Worm (Caenorhabditis elegans) whole organism, young adult: ENCODE measurements around the gene C50D2.2.

ENCODE experiments used
- C06A6.2 ChIP-seq: fragments of 200-800 bp; sonication (Bioruptor generic); conservative IDR thresholded peaks from 2 replicates; pipeline ENCODE4 v1.3.6; 2022; ENCODE audit warnings: missing genetic modification characterization, missing compliant biosample characterization
- D2030.7 ChIP-seq: fragments of 200-800 bp; sonication (Bioruptor generic); IDR thresholded peaks from 2 replicates; pipeline ENCODE4 v1.3.6; 2022; ENCODE audit warnings: missing genetic modification reagents, missing genetic modification characterization, missing compliant biosample characterization
- F33H1.4 ChIP-seq: fragments of 200-800 bp; sonication (Bioruptor generic); IDR thresholded peaks from 2 replicates; pipeline ENCODE4 v1.3.6; 2022; ENCODE audit warnings: missing genetic modification reagents, missing genetic modification characterization, missing compliant biosample characterization
- aptf-3 ChIP-seq: fragments of 200-800 bp; sonication (Bioruptor generic); IDR thresholded peaks from 2 replicates; pipeline ENCODE4 v1.3.6; 2022; ENCODE audit warnings: missing genetic modification characterization, missing compliant biosample characterization
- attf-3 ChIP-seq: fragments of 200-800 bp; sonication (Bioruptor generic); conservative IDR thresholded peaks from 2 replicates; pipeline ENCODE4 v1.3.6; 2022; ENCODE audit warnings: missing genetic modification reagents, missing genetic modification characterization, missing compliant biosample characterization
- attf-5 ChIP-seq: fragments of 200-800 bp; sonication (Bioruptor generic); optimal IDR thresholded peaks from 2 replicates; lab custom pipeline; 2018; ENCODE audit warnings: mild to moderate bottlenecking, missing genetic modification characterization, missing compliant biosample characterization
- bed-1 ChIP-seq: fragments of 200-800 bp; sonication (Bioruptor generic); IDR thresholded peaks from 2 replicates; pipeline ENCODE4 v1.3.6; 2022; ENCODE audit warnings: missing genetic modification reagents, missing genetic modification characterization, missing compliant biosample characterization
- cebp-1 ChIP-seq, 2 experiments: fragments of 200-800 bp in 1 of 2; sonication (Bioruptor generic) in 1 of 2; sonication (generic microtip) in 1 of 2; IDR thresholded peaks in 1 of 2; optimal IDR thresholded peaks in 1 of 2; 2 replicates each; pipeline versions ENCODE4 v1.3.6 to Lab custom; 2017 to 2022; ENCODE audit warnings: missing compliant biosample characterization in 2 of 2, missing genetic modification characterization in 2 of 2, mild to moderate bottlenecking in 1 of 2, missing genetic modification reagents in 1 of 2, moderate library complexity in 1 of 2
- ceh-100 ChIP-seq: fragments of 200-800 bp; sonication (Bioruptor generic); IDR thresholded peaks from 2 replicates; pipeline ENCODE4 v1.3.6; 2022; ENCODE audit warnings: missing genetic modification reagents, missing genetic modification characterization, missing compliant biosample characterization
- ceh-27 ChIP-seq: fragments of 200-800 bp; sonication (Bioruptor generic); optimal IDR thresholded peaks from 2 replicates; lab custom pipeline; 2018; ENCODE audit warnings: mild to moderate bottlenecking, missing genetic modification characterization, moderate library complexity, missing compliant biosample characterization
- efl-1 ChIP-seq: fragments of 150-350 bp; optimal IDR thresholded peaks from 2 replicates; lab custom pipeline; 2014; ENCODE audit warnings: missing biosample characterization, missing genetic modification reagents, missing genetic modification characterization
- egrh-3 ChIP-seq: fragments of 200-800 bp; sonication (Bioruptor generic); IDR thresholded peaks from 2 replicates; pipeline ENCODE4 v1.3.6; 2022; ENCODE audit warnings: missing genetic modification reagents, missing genetic modification characterization, missing compliant biosample characterization
- hmg-1.2 ChIP-seq: fragments of 200-800 bp; sonication (Bioruptor generic); IDR thresholded peaks from 2 replicates; pipeline ENCODE4 v1.3.6; 2022; ENCODE audit warnings: missing genetic modification reagents, missing genetic modification characterization, missing compliant biosample characterization
- hmg-20 ChIP-seq: fragments of 200-800 bp; sonication (Bioruptor generic); IDR thresholded peaks from 2 replicates; pipeline ENCODE4 v1.3.6; 2022; ENCODE audit warnings: missing genetic modification reagents, missing genetic modification characterization, missing compliant biosample characterization
- let-526 ChIP-seq: fragments of 200-800 bp; sonication (Bioruptor generic); IDR thresholded peaks from 2 replicates; pipeline ENCODE4 v1.3.6; 2022; ENCODE audit warnings: missing genetic modification reagents, missing genetic modification characterization, missing compliant biosample characterization
- let-607 ChIP-seq, 2 experiments: fragments of 200-800 bp in 1 of 2; sonication (Bioruptor generic) in 1 of 2; sonication (generic microtip) in 1 of 2; optimal IDR thresholded peaks; 2 replicates each; lab custom pipeline; 2016 to 2018; ENCODE audit warnings: mild to moderate bottlenecking in 2 of 2, missing compliant biosample characterization in 2 of 2, missing genetic modification characterization in 2 of 2, moderate library complexity in 2 of 2, missing genotype in 1 of 2
- lin-40 ChIP-seq: sonication (generic microtip); optimal IDR thresholded peaks from 2 replicates; lab custom pipeline; 2016; ENCODE audit warnings: missing genetic modification characterization, mild to moderate bottlenecking, missing compliant biosample characterization, missing genotype, missing genetic modification reagents
- nhr-179 ChIP-seq: sonication (generic microtip); optimal IDR thresholded peaks from 2 replicates; lab custom pipeline; 2016; ENCODE audit warnings: mild to moderate bottlenecking, missing genetic modification characterization, missing compliant biosample characterization
- nhr-80 ChIP-seq: sonication (generic microtip); optimal IDR thresholded peaks from 2 replicates; lab custom pipeline; 2016; ENCODE audit warnings: missing genetic modification characterization, missing compliant biosample characterization
- rec-8 ChIP-seq, 2 experiments: sonication (generic microtip); optimal IDR thresholded peaks; 2 replicates each; lab custom pipeline; 2016; ENCODE audit warnings: mild to moderate bottlenecking in 2 of 2, missing genetic modification characterization in 2 of 2, missing genetic modification reagents in 2 of 2, missing genotype in 2 of 2, missing biosample characterization in 1 of 2, missing compliant biosample characterization in 1 of 2, moderate library complexity in 1 of 2
- snpc-3.4 ChIP-seq: sonication (generic microtip); optimal IDR thresholded peaks from 2 replicates; lab custom pipeline; 2017; ENCODE audit warnings: missing genetic modification characterization, mild to moderate bottlenecking, missing compliant biosample characterization, antibody characterized with exemption, moderate library complexity, missing genotype, missing genetic modification reagents

The C50D2.2 gene

DNA sequence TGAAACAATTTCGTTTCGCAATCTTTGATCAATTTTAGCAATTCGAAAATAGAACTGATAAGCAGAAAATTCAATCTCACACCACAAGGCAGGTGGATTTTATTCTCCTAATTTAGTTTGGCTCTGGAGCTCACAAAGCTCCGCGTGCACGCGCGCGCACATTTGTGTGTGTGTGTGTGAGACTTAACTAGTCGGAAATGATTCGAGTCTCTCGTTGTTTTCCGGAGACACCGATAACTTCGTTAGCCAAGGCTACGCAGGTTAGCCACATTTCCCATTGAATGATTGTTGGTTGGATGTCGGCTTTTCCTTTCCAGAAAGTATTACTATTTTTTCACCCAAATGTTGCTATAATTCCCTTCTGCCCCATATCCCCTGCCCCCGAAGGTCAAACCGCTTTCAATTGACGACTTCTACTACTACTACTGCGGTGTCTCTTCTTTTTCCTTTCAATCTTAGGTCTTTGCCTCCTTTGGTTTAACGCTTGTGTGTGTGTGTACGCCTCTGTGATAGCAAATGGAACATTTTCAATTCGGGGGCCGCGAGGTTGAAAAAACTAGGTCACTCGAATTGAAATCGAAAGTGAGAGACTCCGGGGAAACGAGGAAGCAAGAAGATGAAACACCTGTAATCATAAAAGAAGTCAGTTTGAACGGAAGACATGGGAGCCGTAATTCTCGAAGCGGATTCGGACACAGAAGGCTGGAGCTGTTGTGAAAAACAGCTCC is 49.2 kb downstream of the C50D2.2 start:
- TF ChIP-seq nhr-80 (tag; lab: Kevin White, UChicago) = peak; percentile 51
- TF ChIP-seq ceh-100 (GFP tag; lab: Robert Waterston, UW) = no peak
- TF ChIP-seq, all 124 proteins: peak for 1

DNA sequence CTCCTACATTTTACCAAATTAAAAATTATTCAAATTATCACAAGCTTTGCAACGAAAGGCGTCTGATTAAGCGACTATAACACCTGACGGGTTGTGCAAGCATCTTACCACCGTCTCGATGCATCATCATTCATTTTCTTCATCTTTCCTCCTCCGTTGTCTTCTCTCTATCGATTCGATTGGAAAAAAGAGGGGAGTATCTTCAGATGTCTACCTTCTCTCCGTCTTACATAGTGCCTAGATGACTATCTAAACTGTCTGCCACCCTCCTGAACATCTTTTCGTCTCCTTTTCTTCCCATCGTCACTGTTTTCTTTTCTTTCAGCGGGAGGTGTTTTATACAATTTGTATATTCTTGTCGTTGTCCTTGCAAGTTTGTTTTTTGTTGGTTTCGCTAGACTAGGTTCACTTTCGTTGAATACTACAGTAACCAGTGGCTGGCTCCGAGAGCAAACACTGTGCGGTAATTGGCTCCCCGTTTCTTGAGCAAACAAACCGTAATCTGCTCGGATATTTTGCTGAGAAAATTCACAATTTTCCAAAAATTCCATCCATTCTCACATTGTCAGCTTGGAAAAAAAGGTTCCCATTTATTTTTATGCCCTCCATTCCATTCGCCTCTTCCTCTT is 50.4 kb downstream of the C50D2.2 start:
- TF ChIP-seq snpc-3.4 (tag; lab: Kevin White, UChicago) (no peak), attf-5 (GFP tag; lab: Kevin White, UChicago) (peak; percentile 37), cebp-1 (GFP tag; IDR thresholded peaks at IDR 0.05; lab: Robert Waterston, UW) (no peak), cebp-1 (tag; optimal IDR thresholded peaks at IDR 0.05; lab: Kevin White, UChicago) (peak; percentile 16), ceh-27 (peak; percentile 13), hmg-1.2 (peak; percentile 61; the same call in 1 of the 2 replicates), bed-1 (GFP tag; lab: Robert Waterston, UW) (no peak), hmg-20 (GFP tag; lab: Robert Waterston, UW) (no peak), nhr-80 (tag; lab: Kevin White, UChicago) (peak; percentile 44), lin-40 (tag; lab: Kevin White, UChicago) (peak; percentile 6)

DNA sequence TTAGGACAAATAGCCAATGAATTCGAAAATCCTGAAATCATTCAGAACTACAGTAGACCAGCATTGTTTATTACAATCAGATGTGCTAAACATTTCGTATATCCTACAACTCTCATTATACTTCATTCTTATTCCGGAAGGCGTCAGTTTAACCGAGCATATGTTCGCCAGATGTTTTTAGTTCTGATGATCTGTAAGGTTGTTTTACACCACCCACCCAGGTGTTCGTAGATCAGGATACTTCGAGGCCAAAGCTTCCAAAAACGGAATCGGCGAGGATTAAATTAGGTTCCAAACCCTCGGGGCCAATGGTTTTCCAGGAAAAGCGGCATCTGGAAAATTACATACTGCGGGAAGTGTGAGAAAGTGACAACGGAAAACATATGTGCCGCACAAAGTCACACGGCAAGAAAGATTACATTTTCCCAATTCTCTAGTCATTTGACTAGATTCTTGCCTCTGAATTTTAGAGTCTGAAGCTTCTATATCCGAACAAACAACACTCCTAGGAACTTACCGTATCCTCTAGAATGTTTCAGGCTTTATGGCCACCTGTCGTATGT is 51.7 kb downstream of the C50D2.2 start:
- no peak for TF ChIP-seq C06A6.2 (GFP tag; lab: Robert Waterston, UW)
- no peak for TF ChIP-seq D2030.7 (GFP tag; lab: Robert Waterston, UW)
- no peak for TF ChIP-seq nhr-80 (tag; lab: Kevin White, UChicago)
- no peak for TF ChIP-seq efl-1 (GFP tag; lab: Kevin White, UChicago)
- no peak for TF ChIP-seq let-526 (GFP tag; lab: Robert Waterston, UW)
- TF ChIP-seq let-607 (tag; optimal IDR thresholded peaks at IDR 0.05; lab: Kevin White, UChicago) = no peak
- TF ChIP-seq egrh-3 (GFP tag; lab: Robert Waterston, UW) = no peak
- no peak for TF ChIP-seq nhr-179
- no peak for TF ChIP-seq attf-3
- TF ChIP-seq rec-8 (tag; optimal IDR thresholded peaks at IDR 0.05; lab: Kevin White, UChicago) = no peak
- TF ChIP-seq F33H1.4 (GFP tag; lab: Robert Waterston, UW) = no peak
- TF ChIP-seq aptf-3 = no peak
